Worm (Caenorhabditis elegans): ENCODE results near the gene gpa-13.

ce11 chrV:12743778-12744502, 10.8 kb downstream of the gpa-13 start:
- no peak for TF ChIP-seq unc-86 (tag; optimal IDR thresholded peaks at IDR 0.05)
- TF ChIP-seq nhr-76 (tag; optimal IDR thresholded peaks at IDR 0.05), result no peak
- TF ChIP-seq hlh-17 (GFP tag; optimal IDR thresholded peaks at IDR 0.05; ENCODE audit: borderline replicate concordance), result no peak
- TF ChIP-seq tbx-2 (tag; optimal IDR thresholded peaks at IDR 0.05), result no peak
- TF ChIP-seq nhr-11 (tag; optimal IDR thresholded peaks at IDR 0.05), result no peak

Data from whole organism, L1 larva.